Worm (Caenorhabditis elegans) whole organism, midembryonic: ENCODE data around the gene F13E9.12.
A peak's percentile ranks its signal among the peaks of the same experiment; 100 is the strongest.

Experiments
- T22C8.4 ChIP-seq: fragments of 200-800 bp; sonication (Bioruptor generic); IDR thresholded peaks from 2 replicates; pipeline ENCODE4 v1.3.6; 2022; ENCODE audit warnings: missing genetic modification characterization, missing compliant biosample characterization
- cog-1 ChIP-seq: sonication (generic microtip); optimal IDR thresholded peaks from 2 replicates; lab custom pipeline; 2016; ENCODE audit warnings: missing genetic modification characterization, missing compliant biosample characterization
- flt-1 ChIP-seq: fragments of 200-800 bp; sonication (Bioruptor generic); IDR thresholded peaks from 2 replicates; pipeline ENCODE4 v1.3.6; 2022; ENCODE audit warnings: missing genetic modification characterization, missing compliant biosample characterization
- klf-2 ChIP-seq: fragments of 200-800 bp; sonication (Bioruptor generic); conservative IDR thresholded peaks from 2 replicates; pipeline ENCODE4 v1.3.6; 2022; ENCODE audit warnings: missing genetic modification reagents, missing genetic modification characterization, missing compliant biosample characterization
- med-1 ChIP-seq: sonication (generic microtip); optimal IDR thresholded peaks from 2 replicates; lab custom pipeline; 2017; ENCODE audit warnings: missing genetic modification characterization, mild to moderate bottlenecking, missing compliant biosample characterization, antibody characterized with exemption, missing genetic modification reagents; ENCODE audit not compliant: insufficient read depth
- ref-1 ChIP-seq: fragments of 200-800 bp; sonication (Bioruptor generic); conservative IDR thresholded peaks from 2 replicates; pipeline ENCODE4 v1.3.6; 2022; ENCODE audit warnings: missing genetic modification reagents, missing genetic modification characterization, missing compliant biosample characterization
- tab-1 ChIP-seq: fragments of 200-800 bp; sonication (Bioruptor generic); IDR thresholded peaks from 2 replicates; pipeline ENCODE4 v1.3.6; 2022; ENCODE audit warnings: missing genetic modification characterization, missing compliant biosample characterization
- ztf-23 ChIP-seq: fragments of 200-800 bp; sonication (Bioruptor generic); IDR thresholded peaks from 2 replicates; pipeline ENCODE4 v1.3.6; 2022; ENCODE audit warnings: missing genetic modification reagents, missing genetic modification characterization, missing compliant biosample characterization
- ztf-29 ChIP-seq: fragments of 200-800 bp; sonication (Bioruptor generic); IDR thresholded peaks from 2 replicates; pipeline ENCODE4 v1.3.6; 2022; ENCODE audit warnings: missing genetic modification reagents, missing genetic modification characterization, missing compliant biosample characterization

ce11 chrIV:10869642-10870041, 4.8 kb downstream of the F13E9.12 start:
- TF ChIP-seq tab-1 (GFP tag; lab: Robert Waterston, UW): 0 out of 2 replicates have a peak, but pooled peaks have one; percentile 65
- no peak for TF ChIP-seq med-1 (GFP tag; lab: Kevin White, UChicago)
- no peak for TF ChIP-seq ztf-23
- no peak for TF ChIP-seq ztf-29 (GFP tag; lab: Robert Waterston, UW)
- no peak for TF ChIP-seq ref-1 (GFP tag; lab: Robert Waterston, UW)
- TF ChIP-seq flt-1: no peak
- TF ChIP-seq klf-2 (GFP tag; lab: Robert Waterston, UW): no peak
- no peak for TF ChIP-seq cog-1 (tag; lab: Kevin White, UChicago)
- TF ChIP-seq T22C8.4 (GFP tag; lab: Robert Waterston, UW): no peak
